Fruit fly (Drosophila melanogaster): ENCODE results near the gene CG14860.

Gene CG14860

DNA sequence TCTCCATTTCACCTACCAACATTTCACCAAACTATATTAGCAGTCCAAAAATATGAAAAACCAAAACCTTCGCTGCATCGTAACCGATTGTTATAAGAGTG is at the start of gene CG14860:
Gene CG14860, plus strand, starts transcription at position 2 of the 101 bp plus-strand sequence.
- TF ChIP-seq CG42726 (GFP tag; IDR thresholded peaks at IDR 0.05; ENCODE audit: partially characterized antibody) (no peak), Scr (GFP tag; IDR thresholded peaks at IDR 0.05; ENCODE audit: partially characterized antibody) (no peak), CG11560 (tag; IDR thresholded peaks at IDR 0.05) (no peak), CG14965 (GFP tag; optimal IDR thresholded peaks at IDR 0.05; ENCODE audit: borderline replicate concordance) (no peak), pita (GFP tag; optimal IDR thresholded peaks at IDR 0.05) (peak; percentile 11), p53 (GFP tag; optimal IDR thresholded peaks at IDR 0.05) (no peak), Dref (GFP tag; IDR thresholded peaks at IDR 0.05) (no peak), gfzf (GFP tag; optimal IDR thresholded peaks at IDR 0.05) (peak; percentile 5), Sox102F (GFP tag; optimal IDR thresholded peaks at IDR 0.05) (no peak), mirr (GFP tag; optimal IDR thresholded peaks at IDR 0.05) (no peak), MBD-R2 (GFP tag; IDR thresholded peaks at IDR 0.05) (peak; percentile 3; the same call in 1 of the 2 replicates), CG2199 (GFP tag; IDR thresholded peaks at IDR 0.05) (no peak), oc (tag; optimal IDR thresholded peaks at IDR 0.05) (no peak), Sin3A (optimal IDR thresholded peaks at IDR 0.05) (peak; percentile 20)

DNA sequence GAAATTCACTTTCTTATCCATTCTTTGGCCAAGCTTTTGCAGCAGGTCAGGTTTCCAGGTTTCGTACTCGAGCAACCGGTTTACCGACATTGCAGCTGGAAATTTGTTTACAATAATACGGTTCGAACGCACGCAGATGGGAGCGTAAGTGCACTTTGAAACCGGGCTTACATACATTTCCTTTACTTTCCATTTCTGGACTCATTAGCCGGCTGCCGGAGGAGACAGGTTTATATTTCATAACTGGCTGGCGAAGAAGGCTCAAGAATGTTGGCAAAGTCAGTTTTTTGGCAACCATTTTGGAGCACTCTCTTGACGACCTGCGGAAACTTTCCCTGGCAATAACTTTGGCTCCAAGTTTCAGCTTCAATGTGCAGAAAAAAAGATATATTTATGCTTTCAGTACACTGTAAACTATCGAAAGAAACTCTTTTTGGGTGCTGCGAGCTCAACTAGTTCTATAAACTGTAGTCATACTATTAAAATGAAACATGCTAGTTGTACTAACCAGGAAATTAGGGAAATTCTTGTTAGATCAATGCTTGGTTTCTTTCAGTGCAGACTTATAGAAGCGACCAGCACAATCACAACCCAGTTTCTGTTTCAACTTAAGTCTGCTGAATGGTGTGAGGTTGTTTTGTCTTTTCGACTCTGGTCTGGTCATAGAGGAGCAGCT is 47.5 kb upstream of the CG14860 start:
- TF ChIP-seq Max (GFP tag; optimal IDR thresholded peaks at IDR 0.05), result no peak
- TF ChIP-seq Ets65A (GFP tag), result peak; percentile 74
- no peak for TF ChIP-seq kay (GFP tag; optimal IDR thresholded peaks at IDR 0.05)
- TF ChIP-seq ERR (GFP tag; optimal IDR thresholded peaks at IDR 0.05), result no peak
- no peak for TF ChIP-seq CG6654 (GFP tag; optimal IDR thresholded peaks at IDR 0.05)
- no peak for TF ChIP-seq CG1792 (GFP tag; optimal IDR thresholded peaks at IDR 0.05)
- TF ChIP-seq Xrp1 (GFP tag; IDR thresholded peaks at IDR 0.05), result no peak
- no peak for TF ChIP-seq HmgD (GFP tag; optimal IDR thresholded peaks at IDR 0.05)
- TF ChIP-seq prd (optimal IDR thresholded peaks at IDR 0.05), result no peak
- TF ChIP-seq prd (GFP tag; IDR thresholded peaks at IDR 0.05), result peak; percentile 35; the same call in 1 of the 3 replicates
- TF ChIP-seq Ptx1 (GFP tag; IDR thresholded peaks at IDR 0.05), result peak; percentile 31; the same call in 1 of the 2 replicates
- no peak for TF ChIP-seq CG34422 (GFP tag; IDR thresholded peaks at IDR 0.05)
- peak; percentile 78 for TF ChIP-seq Drgx (GFP tag; IDR thresholded peaks at IDR 0.05)
- no peak for TF ChIP-seq HLH4C (GFP tag; IDR thresholded peaks at IDR 0.05; ENCODE audit: partially characterized antibody)
- TF ChIP-seq so (GFP tag; IDR thresholded peaks at IDR 0.05), result peak; percentile 17; the same call in 1 of the 3 replicates
- no peak for TF ChIP-seq CG10267 (tag; optimal IDR thresholded peaks at IDR 0.05)
- peak; percentile 8 for TF ChIP-seq tio (GFP tag; optimal IDR thresholded peaks at IDR 0.05)
- TF ChIP-seq CHES-1-like (GFP tag; optimal IDR thresholded peaks at IDR 0.05), result no peak
- no peak for TF ChIP-seq TFAM (GFP tag; optimal IDR thresholded peaks at IDR 0.05)
- TF ChIP-seq HmgZ (tag; optimal IDR thresholded peaks at IDR 0.05), result no peak
- TF ChIP-seq zen2 (GFP tag; IDR thresholded peaks at IDR 0.05; ENCODE audit: partially characterized antibody), result no peak
- no peak for TF ChIP-seq Jarid2 (GFP tag; optimal IDR thresholded peaks at IDR 0.05)
- TF ChIP-seq bbx (GFP tag; IDR thresholded peaks at IDR 0.05; ENCODE audit: partially characterized antibody), result no peak
- TF ChIP-seq CG7357 (GFP tag; IDR thresholded peaks at IDR 0.05), result no peak
- TF ChIP-seq CG1602 (GFP tag; optimal IDR thresholded peaks at IDR 0.05), result no peak
- peak; percentile 9; the same call in 1 of the 3 replicates for TF ChIP-seq ci (GFP tag; IDR thresholded peaks at IDR 0.05)
- TF ChIP-seq kni (GFP tag; optimal IDR thresholded peaks at IDR 0.05), result no peak
- no peak for TF ChIP-seq CG12071 (GFP tag; optimal IDR thresholded peaks at IDR 0.05)
- TF ChIP-seq ttk (GFP tag; IDR thresholded peaks at IDR 0.05), result 0 out of 2 replicates have a peak, but pooled peaks have one; percentile 37
- 0 out of 2 replicates have a peak, but pooled peaks have one; percentile 14 for TF ChIP-seq wor (GFP tag; IDR thresholded peaks at IDR 0.05)
- TF ChIP-seq Mad (GFP tag; optimal IDR thresholded peaks at IDR 0.05), result no peak
- TF ChIP-seq dmrt99B (tag; optimal IDR thresholded peaks at IDR 0.05), result peak; percentile 9
- TF ChIP-seq CG43689 (GFP tag; IDR thresholded peaks at IDR 0.05), result no peak
- TF ChIP-seq br (optimal IDR thresholded peaks at IDR 0.05), result no peak
- peak; percentile 54 for TF ChIP-seq Blimp-1 (GFP tag; optimal IDR thresholded peaks at IDR 0.05)
- TF ChIP-seq Fer3 (tag; optimal IDR thresholded peaks at IDR 0.05), result no peak
- TF ChIP-seq ase (GFP tag; IDR thresholded peaks at IDR 0.05), result 0 out of 3 replicates have a peak, but pooled peaks have one; percentile 9
- TF ChIP-seq gsb-n (tag; optimal IDR thresholded peaks at IDR 0.05), result no peak

All from whole organism, embryonic.